Worm (Caenorhabditis elegans) whole organism, L2 larva: ENCODE data around the gene ets-8.

Experiments
- blmp-1 ChIP-seq: sonication (generic microtip); optimal IDR thresholded peaks from 2 replicates; lab custom pipeline; 2017; ENCODE audit warnings: missing genetic modification characterization, mild to moderate bottlenecking, missing compliant biosample characterization, antibody characterized with exemption, moderate library complexity; ENCODE audit not compliant: insufficient read depth
- gmeb-1 ChIP-seq: fragments of 150-350 bp; optimal IDR thresholded peaks from 2 replicates; lab custom pipeline; 2014; ENCODE audit warnings: missing biosample characterization, missing genetic modification characterization
- mdl-1 ChIP-seq, 2 experiments: fragments of 150-350 bp in 1 of 2; sonication (generic microtip) in 1 of 2; optimal IDR thresholded peaks; 2 replicates each; lab custom pipeline; 2017; ENCODE audit warnings: missing biosample characterization in 2 of 2, missing genetic modification characterization in 2 of 2

- TF ChIP-seq blmp-1: no peak
- TF ChIP-seq mdl-1 (tag; optimal IDR thresholded peaks at IDR 0.05; lab: Kevin White, UChicago): no peak
- TF ChIP-seq gmeb-1 (tag; lab: Kevin White, UChicago): peak; percentile 93
Measured at ce11 chrIV:1177683-1178082, 17.4 kb upstream of the ets-8 start, which contains the start of gene Y104H12D.2.
